Fruit fly (Drosophila melanogaster) whole organism, embryonic: Measurements from ENCODE around the gene Csk.

Source experiments
- B-H2 ChIP-seq: fragments of 200-800 bp; sonication (Bioruptor generic); optimal IDR thresholded peaks from 2 replicates; lab custom pipeline; 2018; ENCODE audit warnings: missing biosample characterization, mild to moderate bottlenecking, missing genetic modification characterization
- CG10565 ChIP-seq: fragments of 200-800 bp; sonication (Bioruptor generic); optimal IDR thresholded peaks from 3 replicates; lab custom pipeline; 2016; ENCODE audit warnings: missing biosample characterization, mild to moderate bottlenecking, missing genetic modification characterization
- CG11695 ChIP-seq: fragments of 200-800 bp; sonication (Bioruptor generic); IDR thresholded peaks from 3 replicates; pipeline ENCODE4 v1.3.6; 2022; ENCODE audit warnings: missing biosample characterization, missing genetic modification characterization
- CG12071 ChIP-seq: fragments of 200-800 bp; sonication (Bioruptor generic); optimal IDR thresholded peaks from 3 replicates; lab custom pipeline; 2018; ENCODE audit warnings: missing biosample characterization, mild to moderate bottlenecking, missing genetic modification characterization
- CG12391 ChIP-seq: fragments of 200-800 bp; sonication (Bioruptor generic); optimal IDR thresholded peaks from 3 replicates; lab custom pipeline; 2018; ENCODE audit warnings: missing biosample characterization, mild to moderate bottlenecking, missing genetic modification characterization, moderate library complexity
- CG13296 ChIP-seq: fragments of 200-800 bp; sonication (Bioruptor generic); optimal IDR thresholded peaks from 3 replicates; lab custom pipeline; 2018; ENCODE audit warnings: missing biosample characterization, mild to moderate bottlenecking, missing genetic modification characterization
- CG13894 ChIP-seq: fragments of 200-800 bp; sonication (Bioruptor generic); optimal IDR thresholded peaks from 3 replicates; lab custom pipeline; 2018; ENCODE audit warnings: missing biosample characterization, mild to moderate bottlenecking, missing genetic modification characterization, moderate library complexity
- CG15514 ChIP-seq: fragments of 200-800 bp; sonication (Bioruptor generic); optimal IDR thresholded peaks from 3 replicates; lab custom pipeline; 2017; ENCODE audit warnings: missing biosample characterization, missing genetic modification characterization, mild to moderate bottlenecking, moderate library complexity, missing genetic modification reagents
- CG18476 ChIP-seq: fragments of 200-800 bp; sonication (Bioruptor generic); optimal IDR thresholded peaks from 2 replicates; lab custom pipeline; 2016; ENCODE audit warnings: missing biosample characterization, mild to moderate bottlenecking, missing genetic modification characterization
- CG18599 ChIP-seq: fragments of 200-800 bp; sonication (Bioruptor generic); optimal IDR thresholded peaks from 3 replicates; lab custom pipeline; 2017; ENCODE audit warnings: missing biosample characterization, missing genetic modification characterization, mild to moderate bottlenecking, moderate library complexity, missing genetic modification reagents
- CG3407 ChIP-seq: fragments of 200-800 bp; sonication (Bioruptor generic); optimal IDR thresholded peaks from 2 replicates; lab custom pipeline; 2018; ENCODE audit warnings: missing biosample characterization, mild to moderate bottlenecking, missing genetic modification characterization
- CG34376 ChIP-seq: fragments of 200-800 bp; sonication (Bioruptor generic); optimal IDR thresholded peaks from 2 replicates; lab custom pipeline; 2018; ENCODE audit warnings: missing biosample characterization, mild to moderate bottlenecking, missing genetic modification characterization
- CG6175 ChIP-seq: fragments of 200-800 bp; sonication (Bioruptor generic); IDR thresholded peaks from 3 replicates; pipeline ENCODE4 v1.3.6; 2022; ENCODE audit warnings: missing biosample characterization, missing genetic modification characterization
- CG7271 ChIP-seq: fragments of 200-800 bp; sonication (Bioruptor generic); optimal IDR thresholded peaks from 2 replicates; lab custom pipeline; 2018; ENCODE audit warnings: missing biosample characterization, mild to moderate bottlenecking, missing genetic modification characterization, moderate library complexity
- CG8359 ChIP-seq: fragments of 200-800 bp; sonication (Bioruptor generic); optimal IDR thresholded peaks from 2 replicates; lab custom pipeline; 2017; ENCODE audit warnings: missing biosample characterization, mild to moderate bottlenecking, missing genetic modification characterization, borderline replicate concordance
- CG9609 ChIP-seq: fragments of 200-800 bp; sonication (Bioruptor generic); optimal IDR thresholded peaks from 3 replicates; lab custom pipeline; 2016; ENCODE audit warnings: missing biosample characterization, missing genetic modification characterization
- CTCF ChIP-seq: fragments of 200-800 bp; sonication (Bioruptor generic); optimal IDR thresholded peaks from 2 replicates; lab custom pipeline; 2017; ENCODE audit warnings: missing biosample characterization, mild to moderate bottlenecking, missing genetic modification characterization, moderate library complexity
- Dek ChIP-seq: fragments of 200-800 bp; sonication (Bioruptor generic); optimal IDR thresholded peaks from 3 replicates; lab custom pipeline; 2019; ENCODE audit warnings: missing biosample characterization, mild to moderate bottlenecking, missing genetic modification characterization, moderate library complexity
- Fer2 ChIP-seq: fragments of 200-800 bp; sonication (Bioruptor generic); optimal IDR thresholded peaks from 2 replicates; lab custom pipeline; 2018; ENCODE audit warnings: missing biosample characterization, mild to moderate bottlenecking, missing genetic modification characterization, moderate library complexity
- H15 ChIP-seq: fragments of 200-800 bp; sonication (Bioruptor generic); IDR thresholded peaks from 3 replicates; pipeline ENCODE4 v1.3.6; 2022; ENCODE audit warnings: missing biosample characterization, missing genetic modification characterization
- HmgZ ChIP-seq: fragments of 200-800 bp; sonication (Bioruptor generic); optimal IDR thresholded peaks from 2 replicates; lab custom pipeline; 2018; ENCODE audit warnings: missing biosample characterization, mild to moderate bottlenecking, missing genetic modification characterization
- Hmr ChIP-seq: fragments of 200-800 bp; sonication (Bioruptor generic); optimal IDR thresholded peaks from 3 replicates; lab custom pipeline; 2017; ENCODE audit warnings: mild to moderate bottlenecking, missing biosample characterization, missing genetic modification reagents, missing genetic modification characterization
- Hr51 ChIP-seq, 2 experiments: fragments of 200-800 bp; sonication (Bioruptor generic); optimal IDR thresholded peaks; 2 replicates in 1 of 2; 3 replicates in 1 of 2; lab custom pipeline; 2016 to 2018; ENCODE audit warnings: missing biosample characterization in 2 of 2, missing genetic modification characterization in 2 of 2, mild to moderate bottlenecking in 1 of 2, moderate library complexity in 1 of 2
- Hr78 ChIP-seq, 2 experiments: fragments of 200-800 bp in 1 of 2; fragments of >200 bp in 1 of 2; sonication (Bioruptor generic) in 1 of 2; optimal IDR thresholded peaks; 2 replicates each; lab custom pipeline; 2017 to 2019; ENCODE audit warnings: missing biosample characterization in 2 of 2, missing genetic modification characterization in 2 of 2, mild to moderate bottlenecking in 1 of 2, moderate library complexity in 1 of 2
- Neu2 ChIP-seq: fragments of 200-800 bp; sonication (Bioruptor generic); optimal IDR thresholded peaks from 3 replicates; lab custom pipeline; 2016; ENCODE audit warnings: missing biosample characterization, missing genetic modification characterization, borderline replicate concordance
- cad ChIP-seq: fragments of >200 bp; optimal IDR thresholded peaks from 2 replicates; lab custom pipeline; 2017; ENCODE audit warnings: missing biosample characterization, missing genetic modification characterization
- ci ChIP-seq: fragments of 200-800 bp; sonication (Bioruptor generic); IDR thresholded peaks from 3 replicates; pipeline ENCODE4 v1.3.6; 2022; ENCODE audit warnings: missing biosample characterization, missing genetic modification characterization
- da ChIP-seq: fragments of 200-800 bp; sonication (Bioruptor generic); optimal IDR thresholded peaks from 2 replicates; lab custom pipeline; 2016; ENCODE audit warnings: missing biosample characterization, missing genetic modification characterization
- dmrt99B ChIP-seq: fragments of 200-800 bp; sonication (Bioruptor generic); optimal IDR thresholded peaks from 2 replicates; lab custom pipeline; 2018; ENCODE audit warnings: missing biosample characterization, mild to moderate bottlenecking, missing genetic modification characterization, moderate library complexity
- ftz-f1 ChIP-seq: fragments of 200-800 bp; sonication (Bioruptor generic); optimal IDR thresholded peaks from 2 replicates; lab custom pipeline; 2016; ENCODE audit warnings: missing biosample characterization, missing genetic modification characterization
- knrl ChIP-seq: fragments of 200-800 bp; sonication (Bioruptor generic); IDR thresholded peaks from 3 replicates; pipeline ENCODE4 v1.3.6; 2022; ENCODE audit warnings: missing biosample characterization, missing genetic modification characterization; ENCODE audit not compliant: partially characterized antibody
- lab ChIP-seq: fragments of 200-800 bp; sonication (Bioruptor generic); optimal IDR thresholded peaks from 3 replicates; lab custom pipeline; 2017; ENCODE audit warnings: missing biosample characterization, missing genetic modification characterization, mild to moderate bottlenecking, moderate library complexity, missing genetic modification reagents
- lilli ChIP-seq: fragments of 200-800 bp; sonication (Bioruptor generic); optimal IDR thresholded peaks from 3 replicates; lab custom pipeline; 2016; ENCODE audit warnings: missing biosample characterization, missing genetic modification characterization
- mirr ChIP-seq: fragments of 200-800 bp; sonication (Bioruptor generic); optimal IDR thresholded peaks from 3 replicates; lab custom pipeline; 2018; ENCODE audit warnings: missing biosample characterization, mild to moderate bottlenecking, missing genetic modification characterization
- nmo ChIP-seq: fragments of 200-800 bp; sonication (Bioruptor generic); optimal IDR thresholded peaks from 2 replicates; lab custom pipeline; 2018; ENCODE audit warnings: missing biosample characterization, mild to moderate bottlenecking, missing genetic modification characterization, moderate library complexity
- odd ChIP-seq: fragments of 200-800 bp; sonication (Bioruptor generic); optimal IDR thresholded peaks from 2 replicates; lab custom pipeline; 2017; ENCODE audit warnings: missing biosample characterization, mild to moderate bottlenecking, missing genetic modification characterization
- pros ChIP-seq: fragments of 200-800 bp; sonication (Bioruptor generic); optimal IDR thresholded peaks from 3 replicates; lab custom pipeline; 2019; ENCODE audit warnings: missing biosample characterization, mild to moderate bottlenecking, missing genetic modification characterization, moderate library complexity
- scrt ChIP-seq: fragments of 200-800 bp; sonication (Bioruptor generic); optimal IDR thresholded peaks from 2 replicates; lab custom pipeline; 2018; ENCODE audit warnings: missing biosample characterization, mild to moderate bottlenecking, missing genetic modification characterization, moderate library complexity
- sd ChIP-seq: fragments of 200-800 bp; sonication (Bioruptor generic); optimal IDR thresholded peaks from 3 replicates; lab custom pipeline; 2018; ENCODE audit warnings: missing biosample characterization, mild to moderate bottlenecking, missing genetic modification characterization, moderate library complexity
- sens ChIP-seq: fragments of 200-800 bp; sonication (Bioruptor generic); peaks from one replicate; lab custom pipeline; 2016; ENCODE audit warnings: missing biosample characterization, missing genetic modification characterization
- seq ChIP-seq: fragments of 200-800 bp; sonication (Bioruptor generic); IDR thresholded peaks from 2 replicates; pipeline ENCODE4 v1.3.6; 2022; ENCODE audit warnings: missing biosample characterization, missing genetic modification characterization
- sna ChIP-seq: fragments of 200-800 bp; sonication (Bioruptor generic); IDR thresholded peaks from 2 replicates; pipeline ENCODE4 v1.3.6; 2022; ENCODE audit warnings: missing biosample characterization, missing genetic modification characterization; ENCODE audit not compliant: partially characterized antibody
- sqz ChIP-seq: fragments of 200-800 bp; sonication (Bioruptor generic); optimal IDR thresholded peaks from 3 replicates; lab custom pipeline; 2018; ENCODE audit warnings: missing biosample characterization, mild to moderate bottlenecking, missing genetic modification characterization
- tap ChIP-seq: fragments of 200-800 bp; optimal IDR thresholded peaks from 3 replicates; lab custom pipeline; 2019; ENCODE audit warnings: missing biosample characterization, mild to moderate bottlenecking, missing genetic modification characterization, moderate library complexity
- toy ChIP-seq: fragments of 200-800 bp; sonication (Bioruptor generic); IDR thresholded peaks from 2 replicates; pipeline ENCODE4 v1.3.6; 2022; ENCODE audit warnings: missing biosample characterization, missing genetic modification characterization

The Csk gene

dm6 chr3R:11669017-11669953, 18.8 kb upstream of the Csk start (continued):
- TF ChIP-seq CG12071 (GFP tag; lab: Kevin White, UChicago) (no peak), CG12391 (tag; lab: Kevin White, UChicago) (no peak), dmrt99B (tag; lab: Kevin White, UChicago) (no peak), HmgZ (tag; lab: Kevin White, UChicago) (peak; percentile 14), CG8359 (GFP tag; lab: Kevin White, UChicago) (no peak), Hr78 (GFP tag; optimal IDR thresholded peaks at IDR 0.05; lab: Kevin White, UChicago) (no peak), sna (no peak), CG9609 (GFP tag; lab: Kevin White, UChicago) (no peak), CG3407 (GFP tag; lab: Kevin White, UChicago) (no peak), CG11695 (GFP tag; lab: Robert Waterston, UW) (no peak), knrl (GFP tag; lab: Robert Waterston, UW) (no peak), Fer2 (tag; lab: Kevin White, UChicago) (no peak), lilli (no peak), da (GFP tag; lab: Kevin White, UChicago) (no peak), tap (tag; lab: Kevin White, UChicago) (no peak), nmo (GFP tag; lab: Kevin White, UChicago) (no peak), toy (no peak), Hr51 (GFP tag; optimal IDR thresholded peaks at IDR 0.05; lab: Kevin White, UChicago) (no peak), B-H2 (GFP tag; lab: Kevin White, UChicago) (peak; percentile 15)

dm6 chr3R:11665925-11666687, 15.6 kb upstream of the Csk start:
- TF ChIP-seq CTCF (GFP tag; lab: Kevin White, UChicago) (no peak), CG13296 (peak; percentile 75), CG18599 (GFP tag; lab: Kevin White, UChicago) (no peak), odd (GFP tag; lab: Kevin White, UChicago) (peak; percentile 43), CG13894 (tag; lab: Kevin White, UChicago) (peak; percentile 11), ftz-f1 (GFP tag; lab: Kevin White, UChicago) (peak; percentile 40), scrt (GFP tag; lab: Kevin White, UChicago) (peak; percentile 2), CG12391 (tag; lab: Kevin White, UChicago) (peak; percentile 3), CG6175 (0 out of 3 replicates have a peak, but pooled peaks have one; percentile 10), sens (GFP tag; lab: Kevin White, UChicago) (peak; percentile 65), Hmr (peak; percentile 43), Neu2 (GFP tag; lab: Kevin White, UChicago) (no peak), Hr78 (GFP tag; optimal IDR thresholded peaks at IDR 0.05; lab: Kevin White, UChicago) (peak in 1 of 2 experiments; percentile 63), mirr (GFP tag; lab: Kevin White, UChicago) (peak; percentile 82), CG10565 (GFP tag; lab: Kevin White, UChicago) (no peak), CG15514 (GFP tag; lab: Kevin White, UChicago) (peak; percentile 38), seq (GFP tag; lab: Robert Waterston, UW) (0 out of 2 replicates have a peak, but pooled peaks have one; percentile 10), CG34376 (GFP tag; lab: Kevin White, UChicago) (peak; percentile 91), pros (GFP tag; lab: Kevin White, UChicago) (peak; percentile 39), lab (GFP tag; lab: Kevin White, UChicago) (peak; percentile 42), ci (no peak), H15 (GFP tag; lab: Robert Waterston, UW) (no peak), cad (GFP tag; lab: Kevin White, UChicago) (no peak), CG18476 (GFP tag; lab: Kevin White, UChicago) (peak; percentile 32), sd (tag; lab: Kevin White, UChicago) (peak; percentile 85), Dek (tag; lab: Kevin White, UChicago) (peak; percentile 41), sqz (GFP tag; lab: Kevin White, UChicago) (peak; percentile 91), CG7271 (tag; lab: Kevin White, UChicago) (no peak)
